Fruit fly (Drosophila melanogaster) whole organism, embryonic: ENCODE results near the gene CG12194.

ENCODE experiments used
- Ada2b ChIP-seq: fragments of 200-800 bp; sonication (Bioruptor generic); IDR thresholded peaks from 2 replicates; pipeline ENCODE4 v1.3.6; 2022; ENCODE audit warnings: missing biosample characterization, missing genetic modification characterization
- Antp ChIP-seq: fragments of 200-800 bp; sonication (Bioruptor generic); optimal IDR thresholded peaks from 3 replicates; lab custom pipeline; 2016; ENCODE audit warnings: missing biosample characterization, missing genetic modification characterization
- CG1024 ChIP-seq: fragments of 200-800 bp; sonication (Bioruptor generic); IDR thresholded peaks from 2 replicates; pipeline ENCODE4 v1.3.6; 2022; ENCODE audit warnings: missing biosample characterization, missing genetic modification characterization
- CG10654 ChIP-seq: fragments of 200-800 bp; sonication (Bioruptor generic); optimal IDR thresholded peaks from 2 replicates; lab custom pipeline; 2016; ENCODE audit warnings: missing biosample characterization, missing genetic modification characterization
- CG10979 ChIP-seq: fragments of 200-800 bp; sonication (Bioruptor generic); optimal IDR thresholded peaks from 2 replicates; lab custom pipeline; 2018; ENCODE audit warnings: missing biosample characterization, mild to moderate bottlenecking, missing genetic modification characterization, moderate library complexity
- CG11085 ChIP-seq: fragments of 200-800 bp; sonication (Bioruptor generic); IDR thresholded peaks from 2 replicates; pipeline ENCODE4 v1.3.6; 2022; ENCODE audit warnings: missing biosample characterization, missing genetic modification characterization
- CG12219 ChIP-seq: fragments of 200-800 bp; sonication (Bioruptor generic); optimal IDR thresholded peaks from 3 replicates; lab custom pipeline; 2018; ENCODE audit warnings: missing biosample characterization, mild to moderate bottlenecking, missing genetic modification characterization
- CG14014 ChIP-seq: fragments of 200-800 bp; sonication (Bioruptor generic); IDR thresholded peaks from 2 replicates; pipeline ENCODE4 v1.3.6; 2022; ENCODE audit warnings: missing biosample characterization, missing genetic modification characterization
- CG15601 ChIP-seq: fragments of 200-800 bp; sonication (Bioruptor generic); optimal IDR thresholded peaks from 3 replicates; lab custom pipeline; 2019; ENCODE audit warnings: missing biosample characterization, mild to moderate bottlenecking, missing genetic modification characterization, moderate library complexity
- CG1647 ChIP-seq: fragments of 200-800 bp; sonication (Bioruptor generic); optimal IDR thresholded peaks from 3 replicates; lab custom pipeline; 2016; ENCODE audit warnings: missing biosample characterization, missing genetic modification characterization
- CG18262 ChIP-seq: fragments of 200-800 bp; optimal IDR thresholded peaks from 3 replicates; lab custom pipeline; 2019; ENCODE audit warnings: missing biosample characterization, mild to moderate bottlenecking, missing genetic modification characterization, moderate library complexity
- CG2202 ChIP-seq: fragments of 200-800 bp; sonication (Bioruptor generic); optimal IDR thresholded peaks from 2 replicates; lab custom pipeline; 2018; ENCODE audit warnings: missing biosample characterization, mild to moderate bottlenecking, missing genetic modification characterization
- CG32767 ChIP-seq: fragments of 200-800 bp; sonication (Bioruptor generic); IDR thresholded peaks from 2 replicates; pipeline ENCODE4 v1.3.6; 2022; ENCODE audit warnings: missing biosample characterization, missing genetic modification characterization
- CG4282 ChIP-seq: fragments of 200-800 bp; sonication (Bioruptor generic); optimal IDR thresholded peaks from 2 replicates; lab custom pipeline; 2016; ENCODE audit warnings: missing biosample characterization, missing genetic modification characterization
- CG43689 ChIP-seq: fragments of 200-800 bp; sonication (Bioruptor generic); IDR thresholded peaks from 2 replicates; pipeline ENCODE4 v1.3.6; 2022; ENCODE audit warnings: missing biosample characterization, missing genetic modification characterization
- CG4404 ChIP-seq: fragments of 200-800 bp; sonication (Bioruptor generic); IDR thresholded peaks from 2 replicates; pipeline ENCODE4 v1.3.6; 2022; ENCODE audit warnings: missing biosample characterization, missing genetic modification characterization
- CG5245 ChIP-seq: fragments of 200-800 bp; sonication (Bioruptor generic); optimal IDR thresholded peaks from 3 replicates; lab custom pipeline; 2016; ENCODE audit warnings: missing biosample characterization, missing genetic modification characterization
- CG6654 ChIP-seq: fragments of 200-800 bp; sonication (Bioruptor generic); optimal IDR thresholded peaks from 2 replicates; lab custom pipeline; 2017; ENCODE audit warnings: missing biosample characterization, mild to moderate bottlenecking, missing genetic modification characterization
- CG7271 ChIP-seq: fragments of 200-800 bp; sonication (Bioruptor generic); optimal IDR thresholded peaks from 2 replicates; lab custom pipeline; 2018; ENCODE audit warnings: missing biosample characterization, mild to moderate bottlenecking, missing genetic modification characterization, moderate library complexity
- CG7357 ChIP-seq: fragments of 200-800 bp; sonication (Bioruptor generic); IDR thresholded peaks from 3 replicates; pipeline ENCODE4 v1.3.6; 2022; ENCODE audit warnings: missing biosample characterization, missing genetic modification characterization
- CG7556 ChIP-seq: fragments of 200-800 bp; sonication (Bioruptor generic); optimal IDR thresholded peaks from 2 replicates; lab custom pipeline; 2017; ENCODE audit warnings: missing biosample characterization, mild to moderate bottlenecking, missing genetic modification characterization
- CG7963 ChIP-seq: fragments of 200-800 bp; sonication (Bioruptor generic); IDR thresholded peaks from 3 replicates; pipeline ENCODE4 v1.3.6; 2022; ENCODE audit warnings: missing biosample characterization, missing genetic modification characterization; ENCODE audit not compliant: partially characterized antibody
- CG8478 ChIP-seq: fragments of >200 bp; optimal IDR thresholded peaks from 2 replicates; lab custom pipeline; 2018
- Doc3 ChIP-seq: fragments of 200-800 bp; sonication (Bioruptor generic); IDR thresholded peaks from 3 replicates; pipeline ENCODE4 v1.3.6; 2022; ENCODE audit warnings: missing biosample characterization, missing genetic modification characterization; ENCODE audit not compliant: partially characterized antibody
- Drgx ChIP-seq: fragments of 200-800 bp; sonication (Bioruptor generic); IDR thresholded peaks from 2 replicates; pipeline ENCODE4 v1.3.6; 2022; ENCODE audit warnings: missing biosample characterization, missing genetic modification characterization
- Eip74EF ChIP-seq, 2 experiments: fragments of 200-800 bp in 1 of 2; fragments of >200 bp in 1 of 2; sonication (Bioruptor generic) in 1 of 2; optimal IDR thresholded peaks; 2 replicates each; lab custom pipeline; 2017 to 2019; ENCODE audit warnings: missing biosample characterization in 2 of 2, missing genetic modification characterization in 2 of 2, mild to moderate bottlenecking in 1 of 2, moderate library complexity in 1 of 2
- HLH3B ChIP-seq: fragments of 200-800 bp; sonication (Bioruptor generic); IDR thresholded peaks from 2 replicates; pipeline ENCODE4 v1.3.6; 2022; ENCODE audit warnings: missing biosample characterization, missing genetic modification characterization
- HLH54F ChIP-seq: fragments of 200-800 bp; sonication (Bioruptor generic); optimal IDR thresholded peaks from 3 replicates; lab custom pipeline; 2016; ENCODE audit warnings: missing biosample characterization, missing genetic modification characterization
- HLHmδ ChIP-seq: fragments of 200-800 bp; sonication (Bioruptor generic); optimal IDR thresholded peaks from 2 replicates; lab custom pipeline; 2018; ENCODE audit warnings: missing biosample characterization, mild to moderate bottlenecking, missing genetic modification characterization, moderate library complexity
- HmgZ ChIP-seq: fragments of 200-800 bp; sonication (Bioruptor generic); optimal IDR thresholded peaks from 2 replicates; lab custom pipeline; 2018; ENCODE audit warnings: missing biosample characterization, mild to moderate bottlenecking, missing genetic modification characterization
- Hr51 ChIP-seq, 2 experiments: fragments of 200-800 bp; sonication (Bioruptor generic); optimal IDR thresholded peaks; 2 replicates in 1 of 2; 3 replicates in 1 of 2; lab custom pipeline; 2016 to 2018; ENCODE audit warnings: missing biosample characterization in 2 of 2, missing genetic modification characterization in 2 of 2, mild to moderate bottlenecking in 1 of 2, moderate library complexity in 1 of 2
- NK7.1 ChIP-seq: fragments of 200-800 bp; sonication (Bioruptor generic); optimal IDR thresholded peaks from 3 replicates; lab custom pipeline; 2016; ENCODE audit warnings: missing biosample characterization, missing genetic modification characterization
- ap ChIP-seq: fragments of 200-800 bp; sonication (Bioruptor generic); IDR thresholded peaks from 2 replicates; pipeline ENCODE4 v1.3.6; 2022; ENCODE audit warnings: missing biosample characterization, missing genetic modification characterization
- bowl ChIP-seq: fragments of 200-800 bp; sonication (Bioruptor generic); IDR thresholded peaks from 2 replicates; pipeline ENCODE4 v1.3.6; 2022; ENCODE audit warnings: missing biosample characterization, missing genetic modification characterization
- chm ChIP-seq: fragments of 200-800 bp; sonication (Bioruptor generic); IDR thresholded peaks from 2 replicates; pipeline ENCODE4 v1.3.6; 2022; ENCODE audit warnings: missing biosample characterization, missing genetic modification characterization
- dan ChIP-seq: fragments of 200-800 bp; sonication (Bioruptor generic); IDR thresholded peaks from 2 replicates; pipeline ENCODE4 v1.3.6; 2022; ENCODE audit warnings: missing biosample characterization, missing genetic modification characterization
- ewg ChIP-seq: fragments of 200-800 bp; sonication (Bioruptor generic); optimal IDR thresholded peaks from 3 replicates; lab custom pipeline; 2017; ENCODE audit warnings: mild to moderate bottlenecking, missing biosample characterization, missing genetic modification reagents, missing genetic modification characterization
- gem ChIP-seq: fragments of 200-800 bp; sonication (Bioruptor generic); optimal IDR thresholded peaks from 2 replicates; lab custom pipeline; 2019; ENCODE audit warnings: missing biosample characterization, mild to moderate bottlenecking, missing genetic modification characterization, moderate library complexity
- gro ChIP-seq: fragments of 200-800 bp; sonication (Bioruptor generic); optimal IDR thresholded peaks from 2 replicates; lab custom pipeline; 2016; ENCODE audit warnings: missing biosample characterization, missing genetic modification characterization
- ham ChIP-seq: fragments of 200-800 bp; sonication (Bioruptor generic); IDR thresholded peaks from 2 replicates; pipeline ENCODE4 v1.3.6; 2022; ENCODE audit warnings: missing biosample characterization, missing genetic modification characterization
- hbn ChIP-seq: fragments of 200-800 bp; sonication (Bioruptor generic); IDR thresholded peaks from 2 replicates; pipeline ENCODE4 v1.3.6; 2022; ENCODE audit warnings: missing biosample characterization, missing genetic modification characterization; ENCODE audit not compliant: partially characterized antibody
- hth ChIP-seq: fragments of >200 bp; optimal IDR thresholded peaks from 2 replicates; lab custom pipeline; 2017; ENCODE audit warnings: inconsistent platforms
- lmd ChIP-seq: fragments of 200-800 bp; sonication (Bioruptor generic); IDR thresholded peaks from 2 replicates; pipeline ENCODE4 v1.3.6; 2022; ENCODE audit warnings: missing biosample characterization, missing genetic modification characterization
- oc ChIP-seq: fragments of 200-800 bp; sonication (Bioruptor generic); optimal IDR thresholded peaks from 2 replicates; lab custom pipeline; 2018; ENCODE audit warnings: missing biosample characterization, mild to moderate bottlenecking, missing genetic modification characterization, moderate library complexity
- odd ChIP-seq: fragments of 200-800 bp; sonication (Bioruptor generic); optimal IDR thresholded peaks from 2 replicates; lab custom pipeline; 2017; ENCODE audit warnings: missing biosample characterization, mild to moderate bottlenecking, missing genetic modification characterization
- rib ChIP-seq: fragments of 200-800 bp; sonication (Bioruptor generic); IDR thresholded peaks from 2 replicates; pipeline ENCODE4 v1.3.6; 2022; ENCODE audit warnings: missing biosample characterization, missing genetic modification characterization
- scrt ChIP-seq: fragments of 200-800 bp; sonication (Bioruptor generic); optimal IDR thresholded peaks from 2 replicates; lab custom pipeline; 2018; ENCODE audit warnings: missing biosample characterization, mild to moderate bottlenecking, missing genetic modification characterization, moderate library complexity
- sens ChIP-seq: fragments of 200-800 bp; sonication (Bioruptor generic); peaks from one replicate; lab custom pipeline; 2016; ENCODE audit warnings: missing biosample characterization, missing genetic modification characterization
- slbo ChIP-seq: fragments of 200-800 bp; sonication (Bioruptor generic); IDR thresholded peaks from 2 replicates; pipeline ENCODE4 v1.3.6; 2022; ENCODE audit warnings: missing biosample characterization, missing genetic modification characterization
- sob ChIP-seq: fragments of 200-800 bp; sonication (Bioruptor generic); IDR thresholded peaks from 2 replicates; pipeline ENCODE4 v1.3.6; 2022; ENCODE audit warnings: missing biosample characterization, missing genetic modification characterization
- twi ChIP-seq: fragments of 200-800 bp; optimal IDR thresholded peaks from 2 replicates; lab custom pipeline; 2019; ENCODE audit warnings: missing biosample characterization, mild to moderate bottlenecking, missing genetic modification characterization, moderate library complexity
- zf30C ChIP-seq: fragments of 200-800 bp; sonication (Bioruptor generic); optimal IDR thresholded peaks from 3 replicates; lab custom pipeline; 2018; ENCODE audit warnings: missing biosample characterization, mild to moderate bottlenecking, missing genetic modification characterization

The CG12194 gene

dm6 chr2L:4850356-4850755 lies 12.2 kb downstream of the CG12194 start, which contains the start of the genes mRpS2 and Mon1 (continued):
- TF ChIP-seq CG32767 (peak; percentile 95), CG10654 (peak; percentile 93), Ada2b (GFP tag; lab: Robert Waterston, UW) (peak; percentile 95), sob (GFP tag; lab: Robert Waterston, UW) (peak; percentile 98), ap (GFP tag; lab: Robert Waterston, UW) (peak; percentile 96), rib (GFP tag; lab: Robert Waterston, UW) (peak; percentile 89), Hr51 (GFP tag; optimal IDR thresholded peaks at IDR 0.05; lab: Kevin White, UChicago) (peak; percentile 87 to 96), Doc3 (no peak), CG14014 (GFP tag; lab: Robert Waterston, UW) (peak; percentile 97), bowl (GFP tag; lab: Robert Waterston, UW) (peak; percentile 92), hbn (GFP tag; lab: Robert Waterston, UW) (no peak), CG6654 (GFP tag; lab: Kevin White, UChicago) (peak; percentile 61), odd (GFP tag; lab: Kevin White, UChicago) (peak; percentile 79), CG4282 (peak; percentile 57), dan (no peak), Eip74EF (GFP tag; optimal IDR thresholded peaks at IDR 0.05; lab: Kevin White, UChicago) (peak in 1 of 2 experiments; percentile 75), slbo (GFP tag; lab: Robert Waterston, UW) (peak; percentile 98), HLH3B (GFP tag; lab: Robert Waterston, UW) (peak; percentile 95), Antp (peak; percentile 74), CG4404 (GFP tag; lab: Robert Waterston, UW) (peak; percentile 85), CG7963 (no peak), ham (GFP tag; lab: Robert Waterston, UW) (peak; percentile 79), HLHmδ (GFP tag; lab: Kevin White, UChicago) (no peak), CG7357 (peak; percentile 89), HmgZ (tag; lab: Kevin White, UChicago) (peak; percentile 92), gro (peak; percentile 86), ewg (GFP tag; lab: Kevin White, UChicago) (peak; percentile 88), CG15601 (peak; percentile 88), gem (tag; lab: Kevin White, UChicago) (peak; percentile 99), CG18262 (tag; lab: Kevin White, UChicago) (peak; percentile 96), CG10979 (tag; lab: Kevin White, UChicago) (peak; percentile 91), Drgx (GFP tag; lab: Robert Waterston, UW) (peak; percentile 96), chm (GFP tag; lab: Robert Waterston, UW) (peak; percentile 71), scrt (GFP tag; lab: Kevin White, UChicago) (peak; percentile 88), CG12219 (GFP tag; lab: Kevin White, UChicago) (peak; percentile 71), hth (lab: Kevin White, UChicago) (no peak), sens (peak; percentile 97), lmd (peak; percentile 94), CG5245 (peak; percentile 91), CG43689 (GFP tag; lab: Robert Waterston, UW) (peak; percentile 88), CG7271 (tag; lab: Kevin White, UChicago) (peak; percentile 94), CG7556 (GFP tag; lab: Kevin White, UChicago) (peak; percentile 91), HLH54F (peak; percentile 83), oc (tag; lab: Kevin White, UChicago) (peak; percentile 92), CG1647 (GFP tag; lab: Kevin White, UChicago) (peak; percentile 85), twi (tag; lab: Kevin White, UChicago) (peak; percentile 81), CG1024 (GFP tag; lab: Robert Waterston, UW) (peak; percentile 91), CG8478 (no peak), CG2202 (peak; percentile 85), CG11085 (GFP tag; lab: Robert Waterston, UW) (peak; percentile 97), NK7.1 (peak; percentile 49), zf30C (GFP tag; lab: Kevin White, UChicago) (no peak)
